Fruit fly (Drosophila melanogaster) whole organism, embryonic: ENCODE results near the gene D.

Experiments used
- C15 ChIP-seq: fragments of 200-800 bp; sonication (Bioruptor generic); IDR thresholded peaks from 3 replicates; pipeline ENCODE4 v1.3.6; 2022; ENCODE audit warnings: missing biosample characterization, missing genetic modification characterization
- CG10274 ChIP-seq: fragments of 200-800 bp; sonication (Bioruptor generic); optimal IDR thresholded peaks from 3 replicates; lab custom pipeline; 2017; ENCODE audit warnings: missing biosample characterization, mild to moderate bottlenecking, missing genetic modification characterization
- CG10321 ChIP-seq: fragments of 200-800 bp; sonication (Bioruptor generic); IDR thresholded peaks from 2 replicates; pipeline ENCODE4 v1.3.6; 2022; ENCODE audit warnings: missing biosample characterization, missing genetic modification characterization
- CG13424 ChIP-seq: fragments of 200-800 bp; sonication (Bioruptor generic); optimal IDR thresholded peaks from 2 replicates; lab custom pipeline; 2019; ENCODE audit warnings: missing biosample characterization, mild to moderate bottlenecking, missing genetic modification characterization, moderate library complexity
- CG14667 ChIP-seq: fragments of 200-800 bp; sonication (Bioruptor generic); IDR thresholded peaks from 2 replicates; pipeline ENCODE4 v1.3.6; 2022; ENCODE audit warnings: missing biosample characterization, missing genetic modification characterization
- CG15479 ChIP-seq: fragments of 200-800 bp; sonication (Bioruptor generic); optimal IDR thresholded peaks from 3 replicates; lab custom pipeline; 2019; ENCODE audit warnings: missing biosample characterization, mild to moderate bottlenecking, missing genetic modification characterization, moderate library complexity
- CG16815 ChIP-seq: fragments of 200-800 bp; sonication (Bioruptor generic); optimal IDR thresholded peaks from 3 replicates; lab custom pipeline; 2017; ENCODE audit warnings: missing biosample characterization, mild to moderate bottlenecking, missing genetic modification characterization
- CG17385 ChIP-seq: fragments of 200-800 bp; sonication (Bioruptor generic); optimal IDR thresholded peaks from 3 replicates; lab custom pipeline; 2018; ENCODE audit warnings: missing biosample characterization, mild to moderate bottlenecking, missing genetic modification characterization
- CG18262 ChIP-seq: fragments of 200-800 bp; optimal IDR thresholded peaks from 3 replicates; lab custom pipeline; 2019; ENCODE audit warnings: missing biosample characterization, mild to moderate bottlenecking, missing genetic modification characterization, moderate library complexity
- CG1832 ChIP-seq: fragments of 200-800 bp; sonication (Bioruptor generic); optimal IDR thresholded peaks from 2 replicates; lab custom pipeline; 2017; ENCODE audit warnings: missing biosample characterization, mild to moderate bottlenecking, missing genetic modification characterization, inconsistent platforms
- CG2199 ChIP-seq: fragments of 200-800 bp; sonication (Bioruptor generic); IDR thresholded peaks from 3 replicates; pipeline ENCODE4 v1.3.6; 2022; ENCODE audit warnings: missing biosample characterization, missing genetic modification characterization
- CG31365 ChIP-seq: fragments of 200-800 bp; sonication (Bioruptor generic); optimal IDR thresholded peaks from 2 replicates; lab custom pipeline; 2018; ENCODE audit warnings: missing biosample characterization, mild to moderate bottlenecking, missing genetic modification characterization
- CG34376 ChIP-seq: fragments of 200-800 bp; sonication (Bioruptor generic); optimal IDR thresholded peaks from 2 replicates; lab custom pipeline; 2018; ENCODE audit warnings: missing biosample characterization, mild to moderate bottlenecking, missing genetic modification characterization
- CG6272 ChIP-seq: fragments of 200-800 bp; sonication (Bioruptor generic); IDR thresholded peaks from 2 replicates; pipeline ENCODE4 v1.3.6; 2022; ENCODE audit warnings: missing biosample characterization, missing genetic modification characterization
- CG9215 ChIP-seq: fragments of 200-800 bp; sonication (Bioruptor generic); IDR thresholded peaks from 2 replicates; pipeline ENCODE4 v1.3.6; 2022; ENCODE audit warnings: missing biosample characterization, missing genetic modification characterization
- D ChIP-seq, 2 experiments: fragments of 200-800 bp in 1 of 2; fragments of >200 bp in 1 of 2; sonication (Bioruptor generic) in 1 of 2; optimal IDR thresholded peaks; 2 replicates in 1 of 2; 3 replicates in 1 of 2; lab custom pipeline; 2017; ENCODE audit warnings: mild to moderate bottlenecking in 1 of 2, missing biosample characterization in 1 of 2, missing genetic modification characterization in 1 of 2, missing genetic modification reagents in 1 of 2
- Dbx ChIP-seq: fragments of 200-800 bp; sonication (Bioruptor generic); IDR thresholded peaks from 3 replicates; pipeline ENCODE4 v1.3.6; 2022; ENCODE audit warnings: missing biosample characterization, missing genetic modification characterization
- Elba2 ChIP-seq: fragments of 200-800 bp; sonication (Bioruptor generic); optimal IDR thresholded peaks from 3 replicates; lab custom pipeline; 2016; ENCODE audit warnings: missing biosample characterization, missing genetic modification characterization
- HLH3B ChIP-seq: fragments of 200-800 bp; sonication (Bioruptor generic); IDR thresholded peaks from 2 replicates; pipeline ENCODE4 v1.3.6; 2022; ENCODE audit warnings: missing biosample characterization, missing genetic modification characterization
- Meics ChIP-seq: fragments of 200-800 bp; sonication (Bioruptor generic); optimal IDR thresholded peaks from 2 replicates; lab custom pipeline; 2017; ENCODE audit warnings: missing biosample characterization, mild to moderate bottlenecking, missing genetic modification characterization
- Nf-YB ChIP-seq: fragments of 200-800 bp; sonication (Bioruptor generic); optimal IDR thresholded peaks from 3 replicates; lab custom pipeline; 2019; ENCODE audit warnings: missing biosample characterization, mild to moderate bottlenecking, missing genetic modification characterization, moderate library complexity
- Nf-YC ChIP-seq: fragments of 200-800 bp; optimal IDR thresholded peaks from 3 replicates; lab custom pipeline; 2019; ENCODE audit warnings: missing biosample characterization, mild to moderate bottlenecking, missing genetic modification characterization, moderate library complexity
- Oaz ChIP-seq: fragments of 200-800 bp; sonication (Bioruptor generic); IDR thresholded peaks from 2 replicates; pipeline ENCODE4 v1.3.6; 2022; ENCODE audit warnings: missing biosample characterization, missing genetic modification characterization
- amos ChIP-seq: fragments of 200-800 bp; sonication (Bioruptor generic); IDR thresholded peaks from 2 replicates; pipeline ENCODE4 v1.3.6; 2022; ENCODE audit warnings: missing biosample characterization, missing genetic modification characterization; ENCODE audit not compliant: partially characterized antibody
- cad ChIP-seq: fragments of >200 bp; optimal IDR thresholded peaks from 2 replicates; lab custom pipeline; 2017; ENCODE audit warnings: missing biosample characterization, missing genetic modification characterization
- dmrt99B ChIP-seq: fragments of 200-800 bp; sonication (Bioruptor generic); optimal IDR thresholded peaks from 2 replicates; lab custom pipeline; 2018; ENCODE audit warnings: missing biosample characterization, mild to moderate bottlenecking, missing genetic modification characterization, moderate library complexity
- dpn ChIP-seq, 2 experiments: fragments of 200-800 bp; sonication (Bioruptor generic); optimal IDR thresholded peaks; 3 replicates each; lab custom pipeline; 2016; ENCODE audit warnings: missing biosample characterization in 2 of 2, missing genetic modification characterization in 2 of 2
- en ChIP-seq: fragments of 200-800 bp; sonication (Bioruptor generic); optimal IDR thresholded peaks from 2 replicates; lab custom pipeline; 2016; ENCODE audit warnings: missing biosample characterization, missing genetic modification characterization
- fru ChIP-seq: fragments of >200 bp; optimal IDR thresholded peaks from 2 replicates; lab custom pipeline; 2017
- gce ChIP-seq: fragments of 200-800 bp; sonication (Bioruptor generic); IDR thresholded peaks from 3 replicates; pipeline ENCODE4 v1.3.6; 2022; ENCODE audit warnings: missing biosample characterization, missing genetic modification characterization
- h ChIP-seq: fragments of >200 bp; optimal IDR thresholded peaks from 2 replicates; lab custom pipeline; 2017
- insv ChIP-seq, 2 experiments: fragments of 200-800 bp; sonication (Bioruptor generic); optimal IDR thresholded peaks; 3 replicates each; lab custom pipeline; 2016 to 2018; ENCODE audit warnings: missing biosample characterization in 2 of 2, missing genetic modification characterization in 2 of 2
- kni ChIP-seq: fragments of 200-800 bp; sonication (Bioruptor generic); optimal IDR thresholded peaks from 3 replicates; lab custom pipeline; 2017; ENCODE audit warnings: mild to moderate bottlenecking, missing biosample characterization, missing genetic modification reagents, missing genetic modification characterization
- nmo ChIP-seq: fragments of 200-800 bp; sonication (Bioruptor generic); optimal IDR thresholded peaks from 2 replicates; lab custom pipeline; 2018; ENCODE audit warnings: missing biosample characterization, mild to moderate bottlenecking, missing genetic modification characterization, moderate library complexity
- pho ChIP-seq: fragments of 200-800 bp; sonication (Bioruptor generic); optimal IDR thresholded peaks from 2 replicates; lab custom pipeline; 2016; ENCODE audit warnings: missing biosample characterization, missing genetic modification characterization
- phol ChIP-seq: fragments of 200-800 bp; sonication (Bioruptor generic); optimal IDR thresholded peaks from 3 replicates; lab custom pipeline; 2018; ENCODE audit warnings: missing biosample characterization, mild to moderate bottlenecking, missing genetic modification characterization, moderate library complexity
- pros ChIP-seq: fragments of 200-800 bp; sonication (Bioruptor generic); optimal IDR thresholded peaks from 3 replicates; lab custom pipeline; 2019; ENCODE audit warnings: missing biosample characterization, mild to moderate bottlenecking, missing genetic modification characterization, moderate library complexity
- run ChIP-seq: fragments of 200-800 bp; sonication (Bioruptor generic); optimal IDR thresholded peaks from 3 replicates; lab custom pipeline; 2018; ENCODE audit warnings: missing biosample characterization, mild to moderate bottlenecking, missing genetic modification characterization
- scrt ChIP-seq: fragments of 200-800 bp; sonication (Bioruptor generic); optimal IDR thresholded peaks from 2 replicates; lab custom pipeline; 2018; ENCODE audit warnings: missing biosample characterization, mild to moderate bottlenecking, missing genetic modification characterization, moderate library complexity
- sens-2 ChIP-seq: fragments of 200-800 bp; sonication (Bioruptor generic); IDR thresholded peaks from 2 replicates; pipeline ENCODE4 v1.3.6; 2022; ENCODE audit warnings: missing biosample characterization, missing genetic modification characterization
- shn ChIP-seq: fragments of 200-800 bp; sonication (Bioruptor generic); optimal IDR thresholded peaks from 3 replicates; lab custom pipeline; 2016; ENCODE audit warnings: missing biosample characterization, missing genetic modification characterization
- sna ChIP-seq: fragments of 200-800 bp; sonication (Bioruptor generic); IDR thresholded peaks from 2 replicates; pipeline ENCODE4 v1.3.6; 2022; ENCODE audit warnings: missing biosample characterization, missing genetic modification characterization; ENCODE audit not compliant: partially characterized antibody
- sr ChIP-seq: fragments of 200-800 bp; sonication (Bioruptor generic); IDR thresholded peaks from 3 replicates; pipeline ENCODE4 v1.3.6; 2022; ENCODE audit warnings: missing biosample characterization, missing genetic modification characterization
- ssp ChIP-seq: fragments of 200-800 bp; sonication (Bioruptor generic); IDR thresholded peaks from 2 replicates; pipeline ENCODE4 v1.3.6; 2022; ENCODE audit warnings: missing biosample characterization, missing genetic modification characterization
- stwl ChIP-seq: fragments of 200-800 bp; sonication (Bioruptor generic); optimal IDR thresholded peaks from 3 replicates; lab custom pipeline; 2018; ENCODE audit warnings: missing biosample characterization, mild to moderate bottlenecking, missing genetic modification characterization, moderate library complexity
- tll ChIP-seq, 2 experiments: fragments of 200-800 bp in 1 of 2; fragments of >200 bp in 1 of 2; sonication (Bioruptor generic) in 1 of 2; optimal IDR thresholded peaks; 2 replicates each; lab custom pipeline; 2017 to 2019; ENCODE audit warnings: missing biosample characterization in 2 of 2, missing genetic modification characterization in 2 of 2, mild to moderate bottlenecking in 1 of 2, moderate library complexity in 1 of 2
- toy ChIP-seq: fragments of 200-800 bp; sonication (Bioruptor generic); IDR thresholded peaks from 2 replicates; pipeline ENCODE4 v1.3.6; 2022; ENCODE audit warnings: missing biosample characterization, missing genetic modification characterization
- twi ChIP-seq: fragments of 200-800 bp; optimal IDR thresholded peaks from 2 replicates; lab custom pipeline; 2019; ENCODE audit warnings: missing biosample characterization, mild to moderate bottlenecking, missing genetic modification characterization, moderate library complexity
- wek ChIP-seq: fragments of 200-800 bp; sonication (Bioruptor generic); optimal IDR thresholded peaks from 3 replicates; lab custom pipeline; 2018; ENCODE audit warnings: missing biosample characterization, mild to moderate bottlenecking, missing genetic modification characterization, moderate library complexity
- yki ChIP-seq: fragments of >200 bp; optimal IDR thresholded peaks from 3 replicates; lab custom pipeline; 2018
- zen ChIP-seq: fragments of 200-800 bp; sonication (Bioruptor generic); optimal IDR thresholded peaks from 3 replicates; lab custom pipeline; 2018; ENCODE audit warnings: missing biosample characterization, mild to moderate bottlenecking, missing genetic modification characterization, moderate library complexity
- zfh1 ChIP-seq: fragments of 200-800 bp; sonication (Bioruptor generic); IDR thresholded peaks from 3 replicates; pipeline ENCODE4 v1.3.6; 2022; ENCODE audit warnings: missing biosample characterization, missing genetic modification characterization

Gene D

DNA sequence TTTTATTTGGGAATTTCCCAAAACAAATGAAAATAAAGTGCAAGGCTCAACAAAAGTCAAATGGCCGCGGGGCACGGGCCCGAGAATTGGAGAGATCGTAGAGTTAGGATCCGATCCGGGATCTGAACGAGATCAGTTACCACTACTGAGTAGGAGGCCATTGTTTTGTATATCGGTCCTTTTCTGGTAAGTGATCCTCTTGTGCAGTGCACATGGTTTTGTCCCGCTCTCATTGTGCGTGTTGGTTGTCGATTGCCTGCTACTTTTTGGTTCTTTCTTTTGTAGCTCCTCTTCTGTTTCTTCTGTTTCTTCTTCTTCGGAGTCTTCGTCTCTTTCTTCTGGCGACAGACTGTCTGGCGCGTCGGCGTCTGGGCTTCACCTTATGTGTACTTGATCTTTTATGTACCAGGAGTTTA is 28.3 kb downstream of the D start:
- peak; percentile 79 for TF ChIP-seq Nf-YB (GFP tag; lab: Kevin White, UChicago)
- peak; percentile 81 for TF ChIP-seq CG10321 (GFP tag; lab: Robert Waterston, UW)
- no peak for TF ChIP-seq CG6272 (GFP tag; lab: Robert Waterston, UW)
- TF ChIP-seq CG10274 (GFP tag; lab: Kevin White, UChicago) = no peak
- no peak for TF ChIP-seq HLH3B
- no peak for TF ChIP-seq Elba2
- TF ChIP-seq gce (GFP tag; lab: Robert Waterston, UW) = 0 out of 3 replicates have a peak, but pooled peaks have one; percentile 3
- TF ChIP-seq twi (tag; lab: Kevin White, UChicago) = peak; percentile 0
- peak; percentile 44 for TF ChIP-seq CG17385 (GFP tag; lab: Kevin White, UChicago)
- no peak for TF ChIP-seq dmrt99B
- no peak for TF ChIP-seq CG14667 (GFP tag; lab: Robert Waterston, UW)
- TF ChIP-seq CG18262 = no peak
- TF ChIP-seq tll (GFP tag; optimal IDR thresholded peaks at IDR 0.05; lab: Kevin White, UChicago) = peak in 1 of 2 experiments; percentile 100
- TF ChIP-seq h = no peak
- no peak for TF ChIP-seq pho (GFP tag; lab: Kevin White, UChicago)
- peak; percentile 64 for TF ChIP-seq zen
- TF ChIP-seq kni (GFP tag; lab: Kevin White, UChicago) = peak; percentile 31
- peak; percentile 59 for TF ChIP-seq CG1832 (GFP tag; lab: Kevin White, UChicago)
- no peak for TF ChIP-seq sr
- TF ChIP-seq cad (GFP tag; lab: Kevin White, UChicago) = peak; percentile 61
- TF ChIP-seq CG15479 (GFP tag; lab: Kevin White, UChicago) = peak; percentile 98
- TF ChIP-seq Nf-YC (tag; lab: Kevin White, UChicago) = peak; percentile 28
- TF ChIP-seq D (optimal IDR thresholded peaks at IDR 0.05; lab: Kevin White, UChicago) = peak; percentile 99
- TF ChIP-seq D (GFP tag; optimal IDR thresholded peaks at IDR 0.05; lab: Kevin White, UChicago) = peak; percentile 47
- peak in 1 of 2 experiments; percentile 42 for TF ChIP-seq insv (GFP tag; optimal IDR thresholded peaks at IDR 0.05; lab: Kevin White, UChicago)
- TF ChIP-seq shn = peak; percentile 25
- TF ChIP-seq fru (lab: Kevin White, UChicago) = no peak
- TF ChIP-seq CG2199 = peak; percentile 50; the same call in 1 of the 3 replicates
- TF ChIP-seq toy = no peak
- TF ChIP-seq pros (GFP tag; lab: Kevin White, UChicago) = peak; percentile 40
- TF ChIP-seq, all 482 proteins: peak for 17

- TF ChIP-seq yki (lab: Kevin White, UChicago) = no peak
- no peak for TF ChIP-seq Oaz (GFP tag; lab: Robert Waterston, UW)
- TF ChIP-seq ssp (GFP tag; lab: Robert Waterston, UW) = no peak
- TF ChIP-seq en (GFP tag; lab: Kevin White, UChicago) = no peak
- TF ChIP-seq CG31365 (tag; lab: Kevin White, UChicago) = no peak
- no peak for TF ChIP-seq wek (GFP tag; lab: Kevin White, UChicago)
- TF ChIP-seq CG16815 (GFP tag; lab: Kevin White, UChicago) = peak; percentile 3
- no peak for TF ChIP-seq Meics (GFP tag; lab: Kevin White, UChicago)
- TF ChIP-seq CG34376 (GFP tag; lab: Kevin White, UChicago) = no peak
- TF ChIP-seq phol (tag; lab: Kevin White, UChicago) = peak; percentile 62
- TF ChIP-seq CG9215 (GFP tag; lab: Robert Waterston, UW) = no peak
- TF ChIP-seq stwl = no peak
- TF ChIP-seq run (tag; lab: Kevin White, UChicago) = no peak
- TF ChIP-seq amos (GFP tag; lab: Robert Waterston, UW) = no peak
- TF ChIP-seq nmo (GFP tag; lab: Kevin White, UChicago) = peak; percentile 12
- no peak for TF ChIP-seq sens-2 (GFP tag; lab: Robert Waterston, UW)
- 0 out of 3 replicates have a peak, but pooled peaks have one; percentile 19 for TF ChIP-seq zfh1 (GFP tag; lab: Robert Waterston, UW)
- TF ChIP-seq Elba2 = no peak
- no peak for TF ChIP-seq scrt (GFP tag; lab: Kevin White, UChicago)
- no peak for TF ChIP-seq sna (GFP tag; lab: Robert Waterston, UW)
- no peak for TF ChIP-seq Dbx (GFP tag; lab: Robert Waterston, UW)
- no peak for TF ChIP-seq C15 (GFP tag; lab: Robert Waterston, UW)
- no peak for TF ChIP-seq CG13424
- no peak for TF ChIP-seq dpn (GFP tag; optimal IDR thresholded peaks at IDR 0.05; lab: Kevin White, UChicago)
These were observed 32.0 kb downstream of the D start for dm6 chr3L:14146386-14146785.
